Worm (Caenorhabditis elegans) whole organism, L3 larva: ENCODE data around the gene hex-2.

ENCODE experiments used
- R02D3.7 ChIP-seq: fragments of 150-350 bp; optimal IDR thresholded peaks from 2 replicates; lab custom pipeline; 2014; ENCODE audit warnings: missing biosample characterization, missing genetic modification characterization
- ZK546.5 ChIP-seq: sonication (generic microtip); optimal IDR thresholded peaks from 2 replicates; lab custom pipeline; 2017; ENCODE audit warnings: missing biosample characterization, missing genetic modification characterization
- ama-1 ChIP-seq: fragments of 150-350 bp; optimal IDR thresholded peaks from 2 replicates; lab custom pipeline; 2018
- ceh-16 ChIP-seq: sonication (generic microtip); optimal IDR thresholded peaks from 2 replicates; lab custom pipeline; 2017; ENCODE audit warnings: missing biosample characterization, missing genetic modification characterization
- ceh-28 ChIP-seq: fragments of 150-350 bp; optimal IDR thresholded peaks from 2 replicates; lab custom pipeline; 2014; ENCODE audit warnings: missing biosample characterization, missing genetic modification reagents, missing genetic modification characterization
- ceh-82 ChIP-seq: fragments of 150-350 bp; optimal IDR thresholded peaks from 2 replicates; lab custom pipeline; 2014; ENCODE audit warnings: missing biosample characterization, missing genetic modification characterization
- daf-12 ChIP-seq: fragments of 150-350 bp; optimal IDR thresholded peaks from 2 replicates; lab custom pipeline; 2014; ENCODE audit warnings: missing biosample characterization, missing genetic modification reagents, missing genetic modification characterization
- egl-27 ChIP-seq: sonication (generic microtip); optimal IDR thresholded peaks from 4 replicates; lab custom pipeline; 2017; ENCODE audit warnings: missing biosample characterization, missing genetic modification reagents, missing genetic modification characterization
- egl-5 ChIP-seq: fragments of 150-350 bp; optimal IDR thresholded peaks from 2 replicates; lab custom pipeline; 2017; ENCODE audit warnings: missing biosample characterization, missing genetic modification reagents, missing genetic modification characterization, inconsistent platforms
- elt-2 ChIP-seq: sonication (generic microtip); optimal IDR thresholded peaks from 2 replicates; lab custom pipeline; 2016; ENCODE audit warnings: missing genetic modification reagents, mild to moderate bottlenecking, missing genetic modification characterization, missing compliant biosample characterization
- elt-3 ChIP-seq, 3 experiments: fragments of 150-350 bp in 1 of 3; sonication (generic microtip) in 2 of 3; optimal IDR thresholded peaks; 2 replicates in 2 of 3; 4 replicates in 1 of 3; lab custom pipeline; 2014 to 2017; ENCODE audit warnings: missing biosample characterization in 3 of 3, missing genetic modification characterization in 3 of 3
- eor-1 ChIP-seq, 2 experiments: fragments of 150-350 bp; optimal IDR thresholded peaks; 2 replicates each; lab custom pipeline; 2014 to 2018; ENCODE audit warnings: missing biosample characterization in 2 of 2, missing genetic modification characterization in 2 of 2
- fkh-10 ChIP-seq: sonication (generic microtip); optimal IDR thresholded peaks from 2 replicates; lab custom pipeline; 2017; ENCODE audit warnings: missing biosample characterization, missing genetic modification reagents, missing genetic modification characterization
- hmg-11 ChIP-seq: sonication (generic microtip); optimal IDR thresholded peaks from 2 replicates; lab custom pipeline; 2016; ENCODE audit warnings: missing genetic modification characterization, missing compliant biosample characterization
- jun-1 ChIP-seq: fragments of 150-350 bp; optimal IDR thresholded peaks from 2 replicates; lab custom pipeline; 2014; ENCODE audit warnings: missing biosample characterization, missing genetic modification reagents, missing genetic modification characterization
- lin-15B ChIP-seq: fragments of 150-350 bp; optimal IDR thresholded peaks from 2 replicates; lab custom pipeline; 2014; ENCODE audit warnings: missing biosample characterization, missing genetic modification characterization
- lin-39 ChIP-seq: fragments of 150-350 bp; optimal IDR thresholded peaks from 2 replicates; lab custom pipeline; 2018; ENCODE audit warnings: missing biosample characterization, missing genetic modification reagents, missing genetic modification characterization
- mdl-1 ChIP-seq: fragments of 150-350 bp; optimal IDR thresholded peaks from 2 replicates; lab custom pipeline; 2014; ENCODE audit warnings: missing biosample characterization, missing genetic modification characterization
- mml-1 ChIP-seq: fragments of 150-350 bp; sonication (generic microtip); optimal IDR thresholded peaks from 3 replicates; lab custom pipeline; 2014; ENCODE audit warnings: missing biosample characterization, missing genetic modification characterization
- nfya-1 ChIP-seq: sonication (generic microtip); optimal IDR thresholded peaks from 2 replicates; lab custom pipeline; 2017; ENCODE audit warnings: missing genetic modification characterization, mild to moderate bottlenecking, missing compliant biosample characterization, antibody characterized with exemption, moderate library complexity; ENCODE audit not compliant: insufficient read depth
- nhr-28 ChIP-seq: fragments of 150-350 bp; optimal IDR thresholded peaks from 2 replicates; lab custom pipeline; 2014; ENCODE audit warnings: missing biosample characterization, missing genetic modification characterization
- nhr-43 ChIP-seq: sonication (generic microtip); optimal IDR thresholded peaks from 2 replicates; lab custom pipeline; 2016; ENCODE audit warnings: mild to moderate bottlenecking, missing genetic modification characterization, missing compliant biosample characterization; ENCODE audit not compliant: poor library complexity, severe bottlenecking
- nhr-77 ChIP-seq: fragments of 150-350 bp; optimal IDR thresholded peaks from 2 replicates; lab custom pipeline; 2014; ENCODE audit warnings: missing biosample characterization, missing genetic modification characterization
- pha-4 ChIP-seq: fragments of 150-350 bp; optimal IDR thresholded peaks from 2 replicates; lab custom pipeline; 2014; ENCODE audit warnings: missing biosample characterization, missing genetic modification reagents, missing genetic modification characterization
- pqm-1 ChIP-seq: fragments of 150-350 bp; optimal IDR thresholded peaks from 2 replicates; lab custom pipeline; 2017; ENCODE audit warnings: missing biosample characterization, missing genetic modification characterization, inconsistent platforms
- snpc-4 ChIP-seq: fragments of 150-350 bp; optimal IDR thresholded peaks from 2 replicates; lab custom pipeline; 2014; ENCODE audit warnings: missing biosample characterization, missing genetic modification characterization
- tbx-2 ChIP-seq: sonication (generic microtip); optimal IDR thresholded peaks from 2 replicates; lab custom pipeline; 2016; ENCODE audit warnings: mild to moderate bottlenecking, missing genetic modification characterization, missing compliant biosample characterization
- unc-39 ChIP-seq: sonication (generic microtip); optimal IDR thresholded peaks from 4 replicates; lab custom pipeline; 2017; ENCODE audit warnings: missing biosample characterization, missing genetic modification characterization
- unc-62 ChIP-seq: fragments of 150-350 bp; sonication (generic microtip); optimal IDR thresholded peaks from 4 replicates; lab custom pipeline; 2014; ENCODE audit warnings: missing biosample characterization, missing genetic modification reagents, missing genetic modification characterization
- ztf-11 ChIP-seq: fragments of 150-350 bp; optimal IDR thresholded peaks from 2 replicates; lab custom pipeline; 2014; ENCODE audit warnings: missing biosample characterization, missing genetic modification characterization

Gene hex-2

ce11 chrV:5617301-5617700 is 36.9 kb upstream of the hex-2 start, which contains the start of gene M03E7.2:
Gene M03E7.2, plus strand, starts transcription at chrV:5617601.
- no peak for TF ChIP-seq lin-15B (tag; lab: Kevin White, UChicago)
- no peak for TF ChIP-seq ama-1 (lab: Kevin White, UChicago)
- TF ChIP-seq ZK546.5 (tag; lab: Kevin White, UChicago), result no peak
- TF ChIP-seq mml-1, result no peak

- no peak for TF ChIP-seq unc-39 (tag; lab: Kevin White, UChicago)
- peak; percentile 27 for TF ChIP-seq nfya-1 (tag; lab: Kevin White, UChicago)
- no peak for TF ChIP-seq nhr-28 (tag; lab: Kevin White, UChicago)
- TF ChIP-seq ceh-28 (tag; lab: Kevin White, UChicago), result no peak
- no peak for TF ChIP-seq snpc-4 (tag; lab: Kevin White, UChicago)
- peak; percentile 39 for TF ChIP-seq pha-4 (tag; lab: Kevin White, UChicago)
- TF ChIP-seq, all 47 proteins: peak for 2
These were observed 34.9 kb upstream of the hex-2 start for ce11 chrV:5619372-5619771.

- TF ChIP-seq nhr-43 (tag; lab: Kevin White, UChicago), result no peak
- peak; percentile 21 for TF ChIP-seq egl-5 (tag; lab: Kevin White, UChicago)
These were observed 34.2 kb upstream of the hex-2 start, which contains the start of gene memb-2 for ce11 chrV:5620040-5620439. Gene memb-2, minus strand, starts transcription at chrV:5620140.

ce11 chrV:5621390-5621789 is 32.9 kb upstream of the hex-2 start, which contains the start of gene M03E7.1:
Gene M03E7.1, plus strand, starts transcription at chrV:5621690.
- TF ChIP-seq elt-2 (tag; lab: Kevin White, UChicago) (no peak), ama-1 (lab: Kevin White, UChicago) (no peak), unc-39 (tag; lab: Kevin White, UChicago) (no peak), pha-4 (tag; lab: Kevin White, UChicago) (no peak), tbx-2 (tag; lab: Kevin White, UChicago) (no peak), elt-3 (tag; optimal IDR thresholded peaks at IDR 0.05; lab: Kevin White, UChicago) (no peak), jun-1 (no peak)

DNA sequence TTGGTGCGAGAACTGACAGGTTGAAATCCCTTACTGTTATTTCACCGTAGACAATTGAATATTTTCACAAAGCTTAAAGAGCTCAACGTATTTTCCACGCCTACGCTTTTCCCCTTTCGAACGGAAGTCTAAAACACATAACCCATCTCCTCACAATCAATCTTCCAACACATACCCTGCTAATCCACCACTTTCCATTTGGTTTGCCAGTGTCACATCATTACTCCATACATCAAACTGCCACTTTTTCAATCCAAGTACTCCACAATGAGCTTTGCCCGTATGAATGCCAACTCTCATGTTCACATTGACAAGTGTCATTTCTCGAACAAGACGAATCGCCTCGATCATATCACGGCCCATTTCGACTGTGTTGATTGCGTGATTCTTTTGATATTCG is 26.2 kb upstream of the hex-2 start:
- TF ChIP-seq lin-39 (tag; lab: Kevin White, UChicago) (peak; percentile 39), ztf-11 (tag; lab: Kevin White, UChicago) (no peak), unc-62 (GFP tag; lab: Kevin White, UChicago) (peak; percentile 72)

DNA sequence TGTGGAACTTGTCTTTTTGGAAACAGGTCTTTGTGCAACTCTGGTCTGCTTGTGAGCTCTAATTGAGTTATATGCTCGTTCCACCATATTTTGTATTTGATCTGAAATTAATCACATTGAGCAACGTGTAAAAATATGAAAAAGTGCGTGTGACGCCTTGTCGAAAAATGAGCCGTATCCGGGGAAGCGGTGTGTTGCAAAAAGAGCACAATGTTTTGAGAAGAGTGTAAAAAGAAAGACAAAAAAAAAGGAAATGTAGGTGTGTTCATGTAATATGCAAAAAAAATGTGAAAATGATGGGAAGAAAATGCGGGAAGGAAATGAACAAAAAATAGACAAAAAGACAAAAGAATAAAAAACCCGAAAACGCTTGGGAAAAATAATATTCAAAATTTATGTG is 23.5 kb upstream of the hex-2 start, which contains the start of gene acy-4:
TSS of gene acy-4 (minus strand) at position 101 of the 400 bp plus-strand sequence.
- TF ChIP-seq tbx-2 (tag; lab: Kevin White, UChicago) (no peak), egl-27 (tag; lab: Kevin White, UChicago) (no peak), ceh-82 (tag; lab: Kevin White, UChicago) (no peak), unc-62 (GFP tag; lab: Kevin White, UChicago) (no peak), nhr-77 (tag; lab: Kevin White, UChicago) (no peak), lin-15B (tag; lab: Kevin White, UChicago) (no peak), fkh-10 (GFP tag; lab: Kevin White, UChicago) (no peak), elt-2 (tag; lab: Kevin White, UChicago) (no peak), nhr-28 (tag; lab: Kevin White, UChicago) (no peak), pha-4 (tag; lab: Kevin White, UChicago) (no peak), mdl-1 (tag; lab: Kevin White, UChicago) (no peak)

ce11 chrV:5634445-5634844 is 19.8 kb upstream of the hex-2 start:
- TF ChIP-seq ceh-16 (tag; lab: Kevin White, UChicago), result no peak
- TF ChIP-seq unc-39 (tag; lab: Kevin White, UChicago), result no peak
- no peak for TF ChIP-seq nfya-1 (tag; lab: Kevin White, UChicago)
- TF ChIP-seq egl-5 (tag; lab: Kevin White, UChicago), result no peak
- peak; percentile 82 for TF ChIP-seq elt-2 (tag; lab: Kevin White, UChicago)
- TF ChIP-seq nhr-77 (tag; lab: Kevin White, UChicago), result no peak
- TF ChIP-seq fkh-10 (GFP tag; lab: Kevin White, UChicago), result no peak
- no peak for TF ChIP-seq R02D3.7 (tag; lab: Kevin White, UChicago)
- no peak for TF ChIP-seq ztf-11 (tag; lab: Kevin White, UChicago)
- TF ChIP-seq eor-1 (tag; optimal IDR thresholded peaks at IDR 0.05; lab: Kevin White, UChicago), result no peak
- TF ChIP-seq ceh-82 (tag; lab: Kevin White, UChicago), result no peak
- TF ChIP-seq pqm-1 (tag; lab: Kevin White, UChicago), result peak; percentile 38
- no peak for TF ChIP-seq daf-12
- no peak for TF ChIP-seq hmg-11 (tag; lab: Kevin White, UChicago)
- no peak for TF ChIP-seq nhr-43 (tag; lab: Kevin White, UChicago)
